Fruit fly (Drosophila melanogaster): ENCODE measurements around the gene Gug.
A peak's percentile ranks its signal among the peaks of the same experiment; 100 is the strongest.

The Gug gene

dm6 chr3L:8509567-8510109, 59.9 kb downstream of the Gug start, which contains the start of the genes ZC3H3 and Pus7 (continued):
- no peak for TF ChIP-seq Stat92E (GFP tag; optimal IDR thresholded peaks at IDR 0.05)
- TF ChIP-seq Blimp-1 (GFP tag; optimal IDR thresholded peaks at IDR 0.05), result no peak
- no peak for TF ChIP-seq Xrp1 (GFP tag; IDR thresholded peaks at IDR 0.05)
- no peak for TF ChIP-seq dmrt99B (tag; optimal IDR thresholded peaks at IDR 0.05)
- no peak for TF ChIP-seq fd96Cb (tag; optimal IDR thresholded peaks at IDR 0.05)
- no peak for TF ChIP-seq br (optimal IDR thresholded peaks at IDR 0.05)
- peak; percentile 67 for TF ChIP-seq YL-1 (GFP tag; optimal IDR thresholded peaks at IDR 0.05)
- no peak for TF ChIP-seq gce (GFP tag; IDR thresholded peaks at IDR 0.05)
- TF ChIP-seq otp (GFP tag; IDR thresholded peaks at IDR 0.05), result no peak
- no peak for TF ChIP-seq pan (optimal IDR thresholded peaks at IDR 0.05)
- no peak for TF ChIP-seq pan (GFP tag; optimal IDR thresholded peaks at IDR 0.05 in 1 of 2, IDR thresholded peaks at IDR 0.05 in 1 of 2)
- TF ChIP-seq hb (GFP tag; IDR thresholded peaks at IDR 0.05; ENCODE audit: partially characterized antibody), result no peak
- no peak for TF ChIP-seq CG10321 (GFP tag; IDR thresholded peaks at IDR 0.05)
- no peak for TF ChIP-seq Fer3 (tag; optimal IDR thresholded peaks at IDR 0.05)
- no peak for TF ChIP-seq sob (GFP tag; IDR thresholded peaks at IDR 0.05)
- TF ChIP-seq CG8478 (optimal IDR thresholded peaks at IDR 0.05), result no peak
- no peak for TF ChIP-seq Atf-2 (GFP tag; optimal IDR thresholded peaks at IDR 0.05)
- TF ChIP-seq dpn (GFP tag; optimal IDR thresholded peaks at IDR 0.05), result peak in 1 of 2 experiments; percentile 25
- TF ChIP-seq CG17328 (GFP tag; IDR thresholded peaks at IDR 0.05), result no peak
- TF ChIP-seq tx (GFP tag; optimal IDR thresholded peaks at IDR 0.05), result no peak
- TF ChIP-seq crc (GFP tag; optimal IDR thresholded peaks at IDR 0.05), result no peak
- no peak for TF ChIP-seq CG33557 (GFP tag; optimal IDR thresholded peaks at IDR 0.05)
- no peak for TF ChIP-seq bsh (GFP tag; optimal IDR thresholded peaks at IDR 0.05)
- TF ChIP-seq yki (optimal IDR thresholded peaks at IDR 0.05), result no peak
- TF ChIP-seq Bdp1 (GFP tag; optimal IDR thresholded peaks at IDR 0.05), result no peak
- TF ChIP-seq ERR (GFP tag; optimal IDR thresholded peaks at IDR 0.05), result no peak
- TF ChIP-seq CG10654 (GFP tag; optimal IDR thresholded peaks at IDR 0.05), result peak; percentile 4
- TF ChIP-seq slbo (GFP tag; IDR thresholded peaks at IDR 0.05), result no peak
- no peak for TF ChIP-seq CG9727 (GFP tag; optimal IDR thresholded peaks at IDR 0.05)
- no peak for TF ChIP-seq CG15011 (GFP tag; optimal IDR thresholded peaks at IDR 0.05)
- TF ChIP-seq chn (GFP tag; optimal IDR thresholded peaks at IDR 0.05), result no peak
- no peak for TF ChIP-seq amos (GFP tag; IDR thresholded peaks at IDR 0.05; ENCODE audit: partially characterized antibody)
- TF ChIP-seq sqz (GFP tag; optimal IDR thresholded peaks at IDR 0.05), result no peak
- peak; percentile 26 for TF ChIP-seq sug (tag; optimal IDR thresholded peaks at IDR 0.05)
- no peak for TF ChIP-seq Hsf (GFP tag; optimal IDR thresholded peaks at IDR 0.05)
- TF ChIP-seq CG11696 (GFP tag; IDR thresholded peaks at IDR 0.05), result no peak
- no peak for TF ChIP-seq Ptx1 (GFP tag; IDR thresholded peaks at IDR 0.05)
- TF ChIP-seq CG8359 (GFP tag; optimal IDR thresholded peaks at IDR 0.05; ENCODE audit: borderline replicate concordance), result no peak
- TF ChIP-seq CG10959 (GFP tag; IDR thresholded peaks at IDR 0.05), result no peak
- TF ChIP-seq CG14710 (tag; optimal IDR thresholded peaks at IDR 0.05), result peak; percentile 59
- TF ChIP-seq CG8924 (tag; optimal IDR thresholded peaks at IDR 0.05), result peak; percentile 16
- TF ChIP-seq MBD-R2 (GFP tag; IDR thresholded peaks at IDR 0.05), result peak; percentile 65
- no peak for TF ChIP-seq Atf6 (GFP tag; IDR thresholded peaks at IDR 0.05)
- no peak for TF ChIP-seq repo (GFP tag; optimal IDR thresholded peaks at IDR 0.05)
- TF ChIP-seq Ets97D (GFP tag; optimal IDR thresholded peaks at IDR 0.05), result no peak
- no peak for TF ChIP-seq bab2 (GFP tag; optimal IDR thresholded peaks at IDR 0.05)
- TF ChIP-seq Nf-YA (GFP tag; IDR thresholded peaks at IDR 0.05), result no peak
- TF ChIP-seq pros (GFP tag; optimal IDR thresholded peaks at IDR 0.05), result no peak
- TF ChIP-seq sc (optimal IDR thresholded peaks at IDR 0.05), result no peak
- no peak for TF ChIP-seq sc (GFP tag; optimal IDR thresholded peaks at IDR 0.05)
- TF ChIP-seq Six4 (GFP tag; optimal IDR thresholded peaks at IDR 0.05), result no peak
- TF ChIP-seq CG8281 (tag; optimal IDR thresholded peaks at IDR 0.05), result no peak
- no peak for TF ChIP-seq cad (GFP tag; optimal IDR thresholded peaks at IDR 0.05)

Measured in whole organism, embryonic.